Fruit fly (Drosophila melanogaster) whole organism, pupa: Measurements from ENCODE around the gene CG12289.

Source experiments
- CG10348 ChIP-seq: fragments of 200-800 bp; sonication (Bioruptor generic); IDR thresholded peaks from 2 replicates; pipeline ENCODE4 v1.3.6; 2022; ENCODE audit warnings: missing biosample characterization, missing genetic modification characterization
- CG12605 ChIP-seq: fragments of 200-800 bp; sonication (Bioruptor generic); IDR thresholded peaks from 2 replicates; pipeline ENCODE4 v1.3.6; 2022; ENCODE audit warnings: missing biosample characterization, missing genetic modification characterization
- CG13204 ChIP-seq: fragments of 200-800 bp; sonication (Bioruptor generic); optimal IDR thresholded peaks from 2 replicates; lab custom pipeline; 2018; ENCODE audit warnings: missing biosample characterization, mild to moderate bottlenecking, missing genetic modification characterization, moderate library complexity
- CG14655 ChIP-seq: fragments of 200-800 bp; sonication (Bioruptor generic); optimal IDR thresholded peaks from 3 replicates; lab custom pipeline; 2017; ENCODE audit warnings: mild to moderate bottlenecking, missing biosample characterization, missing genetic modification reagents, missing genetic modification characterization
- CG15710 ChIP-seq: fragments of 200-800 bp; sonication (Bioruptor generic); optimal IDR thresholded peaks from 2 replicates; lab custom pipeline; 2018; ENCODE audit warnings: missing biosample characterization, mild to moderate bottlenecking, missing genetic modification characterization, moderate library complexity
- CG17806 ChIP-seq: fragments of 200-800 bp; sonication (Bioruptor generic); optimal IDR thresholded peaks from 2 replicates; lab custom pipeline; 2018; ENCODE audit warnings: missing biosample characterization, mild to moderate bottlenecking, missing genetic modification characterization, moderate library complexity
- CG32121 ChIP-seq: fragments of 200-800 bp; sonication (Bioruptor generic); IDR thresholded peaks from 2 replicates; pipeline ENCODE4 v1.3.6; 2022; ENCODE audit warnings: missing biosample characterization, missing genetic modification characterization
- CG34367 ChIP-seq: fragments of 200-800 bp; sonication (Bioruptor generic); optimal IDR thresholded peaks from 2 replicates; lab custom pipeline; 2018; ENCODE audit warnings: missing biosample characterization, mild to moderate bottlenecking, missing genetic modification characterization
- CG4496 ChIP-seq: fragments of 200-800 bp; sonication (Bioruptor generic); IDR thresholded peaks from 3 replicates; pipeline ENCODE4 v1.3.6; 2022; ENCODE audit warnings: missing biosample characterization, missing genetic modification characterization
- CG8159 ChIP-seq: fragments of 200-800 bp; sonication (Bioruptor generic); optimal IDR thresholded peaks from 3 replicates; lab custom pipeline; 2018; ENCODE audit warnings: missing biosample characterization, mild to moderate bottlenecking, missing genetic modification characterization, moderate library complexity
- CG8301 ChIP-seq: fragments of 200-800 bp; sonication (Bioruptor generic); optimal IDR thresholded peaks from 2 replicates; lab custom pipeline; 2018; ENCODE audit warnings: missing biosample characterization, mild to moderate bottlenecking, missing genetic modification characterization
- CG9948 ChIP-seq: fragments of 200-800 bp; sonication (Bioruptor generic); optimal IDR thresholded peaks from 2 replicates; lab custom pipeline; 2018; ENCODE audit warnings: missing biosample characterization, mild to moderate bottlenecking, missing genetic modification characterization, moderate library complexity
- D1 ChIP-seq: fragments of 200-800 bp; sonication (Bioruptor generic); optimal IDR thresholded peaks from 2 replicates; lab custom pipeline; 2018; ENCODE audit warnings: missing biosample characterization, mild to moderate bottlenecking, missing genetic modification characterization, moderate library complexity
- EcR ChIP-seq: fragments of 200-800 bp; sonication (Bioruptor generic); optimal IDR thresholded peaks from 3 replicates; lab custom pipeline; 2019; ENCODE audit warnings: missing biosample characterization, missing genetic modification characterization, mild to moderate bottlenecking, moderate library complexity, missing genetic modification reagents
- Ets98B ChIP-seq: fragments of 200-800 bp; sonication (Bioruptor generic); IDR thresholded peaks from 2 replicates; pipeline ENCODE4 v1.3.6; 2022; ENCODE audit warnings: missing biosample characterization, missing genetic modification characterization
- Pif1A ChIP-seq: fragments of 200-800 bp; sonication (Bioruptor generic); optimal IDR thresholded peaks from 3 replicates; lab custom pipeline; 2016; ENCODE audit warnings: missing biosample characterization, missing genetic modification characterization
- Pif1B ChIP-seq: fragments of 200-800 bp; sonication (Bioruptor generic); optimal IDR thresholded peaks from 3 replicates; lab custom pipeline; 2016; ENCODE audit warnings: missing biosample characterization, missing genetic modification characterization
- Snoo ChIP-seq: fragments of 200-800 bp; sonication (Bioruptor generic); optimal IDR thresholded peaks from 3 replicates; lab custom pipeline; 2017; ENCODE audit warnings: missing biosample characterization, mild to moderate bottlenecking, missing genetic modification characterization, inconsistent platforms
- fd96Ca ChIP-seq: fragments of 200-800 bp; sonication (Bioruptor generic); IDR thresholded peaks from 3 replicates; pipeline ENCODE4 v1.3.6; 2022; ENCODE audit warnings: missing biosample characterization, missing genetic modification characterization
- gl ChIP-seq: fragments of 200-800 bp; sonication (Bioruptor generic); optimal IDR thresholded peaks from 2 replicates; lab custom pipeline; 2018; ENCODE audit warnings: missing biosample characterization, mild to moderate bottlenecking, missing genetic modification characterization
- rn ChIP-seq: fragments of 200-800 bp; sonication (Bioruptor generic); IDR thresholded peaks from 2 replicates; pipeline ENCODE4 v1.3.6; 2022; ENCODE audit warnings: missing biosample characterization, missing genetic modification characterization

The CG12289 gene

dm6 chr3L:11441889-11442782, 16.1 kb downstream of the CG12289 start:
- TF ChIP-seq CG10348 (GFP tag; lab: Robert Waterston, UW) = no peak
- TF ChIP-seq Pif1A (GFP tag; lab: Kevin White, UChicago) = peak; percentile 71
- TF ChIP-seq CG4496 (GFP tag; lab: Robert Waterston, UW) = peak; percentile 80; the same call in 2 of the 3 replicates
- peak; percentile 79 for TF ChIP-seq Ets98B (GFP tag; lab: Robert Waterston, UW)
- no peak for TF ChIP-seq rn (GFP tag; lab: Robert Waterston, UW)
- TF ChIP-seq CG8159 = peak; percentile 15
- peak; percentile 25 for TF ChIP-seq CG17806 (tag; lab: Kevin White, UChicago)
- TF ChIP-seq CG13204 (GFP tag; lab: Kevin White, UChicago) = peak; percentile 56
- peak; percentile 13 for TF ChIP-seq CG14655 (GFP tag; lab: Kevin White, UChicago)
- TF ChIP-seq CG9948 (tag; lab: Kevin White, UChicago) = no peak
- TF ChIP-seq D1 (tag; lab: Kevin White, UChicago) = no peak
- TF ChIP-seq Pif1B = peak; percentile 83
- no peak for TF ChIP-seq CG8301 (tag; lab: Kevin White, UChicago)
- peak; percentile 89 for TF ChIP-seq CG12605
- TF ChIP-seq CG15710 = peak; percentile 29
- peak; percentile 53; the same call in 1 of the 2 replicates for TF ChIP-seq CG32121 (GFP tag; lab: Robert Waterston, UW)
- TF ChIP-seq EcR (GFP tag; lab: Kevin White, UChicago) = peak; percentile 70
- no peak for TF ChIP-seq Snoo
- TF ChIP-seq gl (tag; lab: Kevin White, UChicago) = peak; percentile 48
- TF ChIP-seq fd96Ca (GFP tag; lab: Robert Waterston, UW) = peak; percentile 74
- TF ChIP-seq CG34367 = peak; percentile 27

DNA sequence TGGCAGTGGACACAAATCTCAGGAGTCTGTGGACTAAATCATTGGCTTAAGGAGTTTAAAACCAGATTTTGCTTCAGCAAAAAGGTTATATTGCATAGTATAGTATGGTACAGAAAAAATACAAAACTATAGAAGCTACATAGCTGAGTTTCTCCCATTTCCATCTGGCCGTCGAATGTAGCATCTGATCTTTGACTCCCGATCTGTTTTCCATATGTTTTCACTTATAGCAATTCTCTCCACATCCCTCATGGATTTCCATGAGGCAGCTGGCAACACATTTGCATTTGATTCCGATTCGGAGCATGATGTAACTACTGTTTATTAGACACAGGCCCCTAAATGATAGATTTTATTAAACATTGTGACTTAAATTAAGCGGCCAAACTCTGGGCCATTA, 17.5 kb downstream of the CG12289 start:
- TF ChIP-seq CG10348 (GFP tag; lab: Robert Waterston, UW) (no peak), EcR (GFP tag; lab: Kevin White, UChicago) (no peak), CG15710 (no peak), CG4496 (GFP tag; lab: Robert Waterston, UW) (no peak), CG32121 (GFP tag; lab: Robert Waterston, UW) (no peak), CG34367 (no peak), fd96Ca (GFP tag; lab: Robert Waterston, UW) (no peak), rn (GFP tag; lab: Robert Waterston, UW) (no peak), CG12605 (no peak), CG9948 (tag; lab: Kevin White, UChicago) (no peak), CG8301 (tag; lab: Kevin White, UChicago) (no peak)

dm6 chr3L:11440258-11440657, 18.0 kb downstream of the CG12289 start:
- no peak for TF ChIP-seq CG13204 (GFP tag; lab: Kevin White, UChicago)
- TF ChIP-seq rn (GFP tag; lab: Robert Waterston, UW) = no peak
- no peak for TF ChIP-seq CG8301 (tag; lab: Kevin White, UChicago)
- no peak for TF ChIP-seq Snoo
- TF ChIP-seq gl (tag; lab: Kevin White, UChicago) = no peak
- no peak for TF ChIP-seq CG4496 (GFP tag; lab: Robert Waterston, UW)
- no peak for TF ChIP-seq CG32121 (GFP tag; lab: Robert Waterston, UW)
- no peak for TF ChIP-seq fd96Ca (GFP tag; lab: Robert Waterston, UW)

DNA sequence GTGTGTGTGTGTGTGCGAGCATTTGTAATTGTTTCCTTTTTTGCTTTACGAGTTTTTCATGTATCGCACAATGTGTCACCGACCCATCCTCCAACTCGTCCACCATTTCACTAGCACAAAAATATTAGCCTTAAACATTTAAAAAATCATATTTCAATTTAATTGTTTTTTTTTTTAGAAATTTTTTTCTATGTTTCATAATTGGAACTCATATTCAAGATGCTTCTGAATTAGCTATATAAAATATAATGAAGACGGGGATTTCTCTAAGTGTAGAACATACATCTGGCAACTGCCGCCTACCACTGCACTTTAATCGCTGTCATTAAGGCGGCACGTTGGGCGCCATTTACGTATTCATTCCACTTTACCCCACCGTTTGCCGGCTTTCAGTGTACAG, 18.7 kb downstream of the CG12289 start:
- TF ChIP-seq CG13204 (GFP tag; lab: Kevin White, UChicago) (no peak), CG8301 (tag; lab: Kevin White, UChicago) (peak; percentile 3), CG8159 (peak; percentile 75), Pif1B (peak; percentile 43), EcR (GFP tag; lab: Kevin White, UChicago) (no peak), D1 (tag; lab: Kevin White, UChicago) (no peak), rn (GFP tag; lab: Robert Waterston, UW) (no peak), Pif1A (GFP tag; lab: Kevin White, UChicago) (peak; percentile 53), gl (tag; lab: Kevin White, UChicago) (no peak), Ets98B (GFP tag; lab: Robert Waterston, UW) (peak; percentile 26; the same call in 1 of the 2 replicates), fd96Ca (GFP tag; lab: Robert Waterston, UW) (0 out of 3 replicates have a peak, but pooled peaks have one; percentile 8), CG17806 (tag; lab: Kevin White, UChicago) (peak; percentile 55), CG14655 (GFP tag; lab: Kevin White, UChicago) (peak; percentile 46), CG4496 (GFP tag; lab: Robert Waterston, UW) (peak; percentile 57; the same call in 2 of the 3 replicates), CG32121 (GFP tag; lab: Robert Waterston, UW) (no peak), CG10348 (GFP tag; lab: Robert Waterston, UW) (no peak), Snoo (no peak), CG15710 (peak; percentile 44), CG9948 (tag; lab: Kevin White, UChicago) (peak; percentile 49), CG34367 (peak; percentile 15), CG12605 (peak; percentile 43; the same call in 1 of the 2 replicates)
- TF ChIP-seq, all 21 proteins: peak for 13

dm6 chr3L:11435376-11435775, 22.9 kb downstream of the CG12289 start, which contains the start of gene CG6149:
Gene CG6149, minus strand, starts transcription at chr3L:11435476.
- no peak for TF ChIP-seq CG4496 (GFP tag; lab: Robert Waterston, UW)
- TF ChIP-seq gl (tag; lab: Kevin White, UChicago) = no peak
- no peak for TF ChIP-seq Pif1B
- TF ChIP-seq CG15710 = no peak
- TF ChIP-seq CG8301 (tag; lab: Kevin White, UChicago) = no peak
- TF ChIP-seq rn (GFP tag; lab: Robert Waterston, UW) = no peak
- no peak for TF ChIP-seq Ets98B (GFP tag; lab: Robert Waterston, UW)
- TF ChIP-seq D1 (tag; lab: Kevin White, UChicago) = no peak
- TF ChIP-seq CG14655 (GFP tag; lab: Kevin White, UChicago) = no peak
- no peak for TF ChIP-seq CG10348 (GFP tag; lab: Robert Waterston, UW)
- TF ChIP-seq CG8159 = no peak
- no peak for TF ChIP-seq CG13204 (GFP tag; lab: Kevin White, UChicago)
- no peak for TF ChIP-seq fd96Ca (GFP tag; lab: Robert Waterston, UW)
- no peak for TF ChIP-seq CG34367
- no peak for TF ChIP-seq CG32121 (GFP tag; lab: Robert Waterston, UW)
- no peak for TF ChIP-seq Snoo
- TF ChIP-seq CG17806 (tag; lab: Kevin White, UChicago) = no peak
- TF ChIP-seq CG12605 = no peak
- no peak for TF ChIP-seq Pif1A (GFP tag; lab: Kevin White, UChicago)
- TF ChIP-seq CG9948 (tag; lab: Kevin White, UChicago) = no peak
- TF ChIP-seq, all 21 proteins: peak for 0
